Fruit fly (Drosophila melanogaster): ENCODE measurements around the gene CG17544.

CG17544 gene

DNA sequence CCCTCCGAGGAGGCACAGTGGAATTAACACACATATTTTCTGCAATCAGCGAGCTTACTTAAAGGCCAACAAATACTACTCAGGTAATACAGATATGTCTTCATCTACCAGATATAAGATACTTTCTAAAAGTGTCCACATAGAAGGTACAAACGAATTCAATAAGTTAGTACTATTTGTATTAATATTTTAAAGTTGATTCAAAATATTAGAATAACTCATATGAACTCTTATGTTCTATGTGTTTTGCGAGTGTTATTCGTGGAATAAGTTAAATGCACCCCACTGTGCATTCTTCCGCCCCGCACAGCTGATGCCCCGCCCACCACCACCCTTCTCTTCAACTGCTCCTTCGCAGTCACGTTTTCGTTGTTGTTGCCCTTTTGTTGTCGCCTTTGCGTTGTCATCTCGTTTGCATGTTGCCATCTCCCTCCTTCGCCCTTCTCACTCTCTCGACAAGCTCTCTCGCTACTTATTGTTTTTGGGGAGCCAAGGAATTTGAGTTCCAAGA lies 36.6 kb downstream of the CG17544 start (continued):
- TF ChIP-seq CG2678 (tag; optimal IDR thresholded peaks at IDR 0.05) (peak; percentile 9), Pdp1 (GFP tag; optimal IDR thresholded peaks at IDR 0.05) (no peak), Fer1 (GFP tag; optimal IDR thresholded peaks at IDR 0.05) (no peak), CG17186 (GFP tag; optimal IDR thresholded peaks at IDR 0.05) (no peak), eve (GFP tag; optimal IDR thresholded peaks at IDR 0.05) (no peak), CG12155 (GFP tag; optimal IDR thresholded peaks at IDR 0.05) (peak; percentile 17), CG33557 (GFP tag; optimal IDR thresholded peaks at IDR 0.05) (no peak), ash1 (GFP tag; optimal IDR thresholded peaks at IDR 0.05) (no peak), cas (GFP tag; IDR thresholded peaks at IDR 0.05) (no peak), Lpt (GFP tag; optimal IDR thresholded peaks at IDR 0.05) (no peak), Abd-B (GFP tag; optimal IDR thresholded peaks at IDR 0.05) (no peak), ro (GFP tag; IDR thresholded peaks at IDR 0.05) (no peak), peb (GFP tag; IDR thresholded peaks at IDR 0.05) (no peak), CG3838 (GFP tag; optimal IDR thresholded peaks at IDR 0.05) (no peak), Nf-YA (GFP tag; IDR thresholded peaks at IDR 0.05) (no peak), Rx (GFP tag; IDR thresholded peaks at IDR 0.05) (no peak), tap (tag; optimal IDR thresholded peaks at IDR 0.05) (no peak), CG2889 (GFP tag; IDR thresholded peaks at IDR 0.05) (no peak), CG7839 (tag; optimal IDR thresholded peaks at IDR 0.05) (no peak), nmo (GFP tag; optimal IDR thresholded peaks at IDR 0.05) (peak; percentile 32), CG1603 (tag; optimal IDR thresholded peaks at IDR 0.05) (peak; percentile 44), Hey (tag; optimal IDR thresholded peaks at IDR 0.05) (no peak), sens (GFP tag) (peak; percentile 80), D19A (tag; optimal IDR thresholded peaks at IDR 0.05) (no peak), ems (GFP tag; optimal IDR thresholded peaks at IDR 0.05) (no peak), Trl (optimal IDR thresholded peaks at IDR 0.05) (peak in 1 of 2 experiments; percentile 7), Trl (GFP tag; optimal IDR thresholded peaks at IDR 0.05) (no peak), inv (GFP tag; IDR thresholded peaks at IDR 0.05; ENCODE audit: partially characterized antibody) (no peak), Sox102F (GFP tag; optimal IDR thresholded peaks at IDR 0.05) (peak; percentile 24), salm (tag; optimal IDR thresholded peaks at IDR 0.05) (no peak), CG1647 (GFP tag; optimal IDR thresholded peaks at IDR 0.05) (no peak), CG32532 (GFP tag; IDR thresholded peaks at IDR 0.05) (no peak), CG3407 (GFP tag; optimal IDR thresholded peaks at IDR 0.05) (no peak), Gug (GFP tag; IDR thresholded peaks at IDR 0.05) (no peak), CG16815 (GFP tag; optimal IDR thresholded peaks at IDR 0.05) (no peak), cg (GFP tag; optimal IDR thresholded peaks at IDR 0.05) (no peak), E2f1 (GFP tag; IDR thresholded peaks at IDR 0.05) (no peak), sob (GFP tag; IDR thresholded peaks at IDR 0.05) (no peak), CG10959 (GFP tag; IDR thresholded peaks at IDR 0.05) (no peak), CG1529 (GFP tag; optimal IDR thresholded peaks at IDR 0.05) (no peak), gem (tag; optimal IDR thresholded peaks at IDR 0.05) (peak; percentile 34), nau (GFP tag; optimal IDR thresholded peaks at IDR 0.05) (no peak), CG2712 (tag; optimal IDR thresholded peaks at IDR 0.05) (peak; percentile 14), CG11247 (GFP tag; IDR thresholded peaks at IDR 0.05) (no peak), Dip3 (GFP tag; optimal IDR thresholded peaks at IDR 0.05) (no peak), CG9876 (GFP tag; optimal IDR thresholded peaks at IDR 0.05) (no peak), CG17328 (GFP tag; IDR thresholded peaks at IDR 0.05) (no peak), shn (GFP tag; optimal IDR thresholded peaks at IDR 0.05) (no peak), CG13894 (tag; optimal IDR thresholded peaks at IDR 0.05) (no peak), CG17568 (GFP tag; optimal IDR thresholded peaks at IDR 0.05) (no peak), BtbVII (GFP tag; optimal IDR thresholded peaks at IDR 0.05) (no peak), bcd (GFP tag; optimal IDR thresholded peaks at IDR 0.05) (no peak)
